Worm (Caenorhabditis elegans): ENCODE data around the gene B0393.7.
A peak's percentile ranks its signal among the peaks of the same experiment; 100 is the strongest.

Gene B0393.7

DNA sequence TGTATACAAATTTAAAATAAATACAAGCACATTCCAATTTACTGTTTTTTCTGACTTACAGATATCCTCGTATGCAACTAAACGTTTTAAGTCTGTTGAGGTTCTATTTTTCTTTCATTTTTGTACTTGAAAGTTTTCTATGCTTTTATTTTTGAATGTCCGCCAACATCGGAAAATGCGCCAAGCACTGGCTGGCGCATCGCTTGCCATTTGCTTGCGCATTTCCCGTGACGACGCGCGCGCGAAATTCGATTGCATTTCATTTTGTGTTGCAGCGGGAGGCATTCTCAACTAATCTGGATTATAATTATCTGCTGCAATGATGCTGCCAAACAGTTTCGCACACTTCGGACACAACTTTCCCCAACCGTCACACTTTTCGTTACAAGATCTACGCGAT lies 20.9 kb downstream of the B0393.7 start, which contains the start of gene fbxl-2 (continued):
- TF ChIP-seq zip-5 (tag; optimal IDR thresholded peaks at IDR 0.05) (no peak), pax-1 (tag; optimal IDR thresholded peaks at IDR 0.05) (no peak), K02D7.2 (tag; optimal IDR thresholded peaks at IDR 0.05) (no peak), lin-11 (tag; optimal IDR thresholded peaks at IDR 0.05) (peak; percentile 52), fax-1 (tag; optimal IDR thresholded peaks at IDR 0.05) (peak; percentile 16), unc-42 (tag; optimal IDR thresholded peaks at IDR 0.05) (peak; percentile 91), ceh-48 (tag; optimal IDR thresholded peaks at IDR 0.05) (peak; percentile 54), ref-2 (tag; optimal IDR thresholded peaks at IDR 0.05) (peak; percentile 86), dve-1 (tag; optimal IDR thresholded peaks at IDR 0.05) (peak; percentile 89), odd-2 (tag; optimal IDR thresholded peaks at IDR 0.05) (no peak), syd-9 (tag; optimal IDR thresholded peaks at IDR 0.05) (peak; percentile 63), Y22D7AL.16 (tag; optimal IDR thresholded peaks at IDR 0.05) (no peak), elt-4 (tag; optimal IDR thresholded peaks at IDR 0.05) (no peak), nhr-232 (tag; optimal IDR thresholded peaks at IDR 0.05) (peak; percentile 21), elt-2 (tag; optimal IDR thresholded peaks at IDR 0.05) (peak; percentile 88), ceh-45 (GFP tag; IDR thresholded peaks at IDR 0.05) (no peak), C08G9.2 (tag; optimal IDR thresholded peaks at IDR 0.05) (peak; percentile 36), madf-2 (tag; optimal IDR thresholded peaks at IDR 0.05) (peak; percentile 53), ceh-34 (tag; optimal IDR thresholded peaks at IDR 0.05) (peak; percentile 90), hlh-6 (tag; optimal IDR thresholded peaks at IDR 0.05) (peak; percentile 59), lim-6 (tag; optimal IDR thresholded peaks at IDR 0.05) (peak; percentile 58), pha-2 (tag; optimal IDR thresholded peaks at IDR 0.05) (peak; percentile 72), ceh-14 (tag; optimal IDR thresholded peaks at IDR 0.05) (peak; percentile 89), C38D4.7 (GFP tag; optimal IDR thresholded peaks at IDR 0.05) (no peak), ceh-30 (tag; optimal IDR thresholded peaks at IDR 0.05) (peak; percentile 85), unc-55 (GFP tag; optimal IDR thresholded peaks at IDR 0.05) (peak; percentile 48), ceh-6 (GFP tag; optimal IDR thresholded peaks at IDR 0.05) (peak; percentile 71), mec-3 (tag; optimal IDR thresholded peaks at IDR 0.05; ENCODE audit: borderline replicate concordance) (no peak), T23F11.4 (GFP tag; optimal IDR thresholded peaks at IDR 0.05) (no peak), ama-1 (optimal IDR thresholded peaks at IDR 0.05) (peak; percentile 36), pag-3 (tag; optimal IDR thresholded peaks at IDR 0.05; ENCODE audit: borderline replicate concordance) (no peak), ztf-16 (tag; optimal IDR thresholded peaks at IDR 0.05) (peak; percentile 33), K09A11.1 (tag; optimal IDR thresholded peaks at IDR 0.05; ENCODE audit: insufficient read depth) (no peak)

DNA sequence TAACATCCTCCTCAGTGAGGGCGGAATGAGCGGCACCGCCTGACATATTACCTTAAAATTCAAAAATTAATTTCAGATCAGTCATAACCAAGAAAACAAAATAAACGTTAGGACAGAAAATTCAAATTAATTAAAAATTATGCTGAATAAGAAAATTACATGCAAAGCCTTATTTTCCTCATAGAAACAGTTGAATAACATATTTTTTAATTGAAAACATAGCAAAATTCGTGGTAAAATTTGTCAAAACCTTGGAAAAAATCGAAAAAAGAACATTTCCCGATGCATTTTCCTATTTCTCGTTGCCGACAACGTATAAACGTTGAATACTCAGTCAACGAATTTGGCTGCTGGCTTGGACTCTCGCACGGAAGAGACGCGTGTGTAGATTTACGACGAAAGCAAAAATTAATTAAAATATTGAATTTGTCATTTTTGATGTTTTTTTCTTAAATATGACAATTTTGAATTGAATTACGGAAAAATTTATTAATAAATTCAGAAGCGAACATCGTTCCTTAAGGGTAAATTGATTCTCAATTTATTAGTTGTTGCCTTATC lies 23.8 kb downstream of the B0393.7 start, which contains the start of the genes rps-0 and rbg-3:
Gene rps-0, minus strand, starts transcription at position 51 of the 561 bp plus-strand sequence.
Gene rbg-3, plus strand, starts transcription at position 424 of the 561 bp plus-strand sequence.
- TF ChIP-seq nfya-1 (tag; optimal IDR thresholded peaks at IDR 0.05) (peak; percentile 87), madf-2 (tag; optimal IDR thresholded peaks at IDR 0.05) (no peak), hlh-30 (tag; optimal IDR thresholded peaks at IDR 0.05; ENCODE audit: insufficient read depth) (peak; percentile 19), C38D4.7 (GFP tag; optimal IDR thresholded peaks at IDR 0.05) (no peak), pqm-1 (tag; optimal IDR thresholded peaks at IDR 0.05) (no peak), K09A11.1 (tag; optimal IDR thresholded peaks at IDR 0.05; ENCODE audit: insufficient read depth) (no peak), unc-55 (GFP tag; optimal IDR thresholded peaks at IDR 0.05) (peak; percentile 57), pha-4 (tag; optimal IDR thresholded peaks at IDR 0.05) (no peak), ceh-19 (GFP tag; optimal IDR thresholded peaks at IDR 0.05) (no peak), pros-1 (tag; optimal IDR thresholded peaks at IDR 0.05) (no peak), nhr-232 (tag; optimal IDR thresholded peaks at IDR 0.05) (no peak), eyg-1 (tag; optimal IDR thresholded peaks at IDR 0.05) (no peak), dmd-4 (tag; optimal IDR thresholded peaks at IDR 0.05; ENCODE audit: borderline replicate concordance) (no peak), unc-3 (GFP tag; conservative IDR thresholded peaks at IDR 0.05) (no peak), unc-3 (tag; optimal IDR thresholded peaks at IDR 0.05) (no peak), ceh-34 (tag; optimal IDR thresholded peaks at IDR 0.05) (peak; percentile 22), ets-4 (tag; optimal IDR thresholded peaks at IDR 0.05) (peak; percentile 70), ceh-22 (tag; optimal IDR thresholded peaks at IDR 0.05) (no peak), pax-1 (tag; optimal IDR thresholded peaks at IDR 0.05) (peak; percentile 92), ama-1 (optimal IDR thresholded peaks at IDR 0.05) (no peak), ref-2 (tag; optimal IDR thresholded peaks at IDR 0.05) (peak; percentile 29), lim-6 (tag; optimal IDR thresholded peaks at IDR 0.05) (no peak), ahr-1 (tag; optimal IDR thresholded peaks at IDR 0.05) (no peak), hlh-13 (GFP tag; optimal IDR thresholded peaks at IDR 0.05) (no peak), tbx-7 (tag; optimal IDR thresholded peaks at IDR 0.05) (peak; percentile 9), elt-4 (tag; optimal IDR thresholded peaks at IDR 0.05) (no peak), Y22D7AL.16 (tag; optimal IDR thresholded peaks at IDR 0.05) (no peak), ceh-24 (tag; optimal IDR thresholded peaks at IDR 0.05) (no peak), npax-4 (tag; optimal IDR thresholded peaks at IDR 0.05) (no peak), unc-42 (tag; optimal IDR thresholded peaks at IDR 0.05) (peak; percentile 96)

Data from whole organism, late embryonic.